Worm (Caenorhabditis elegans) whole organism, young adult: ENCODE data around the gene srd-34.

Source experiments
- B0019.2 ChIP-seq: fragments of 200-800 bp; sonication (Bioruptor generic); conservative IDR thresholded peaks from 2 replicates; pipeline ENCODE4 v1.3.6; 2022; ENCODE audit warnings: missing genetic modification reagents, missing genetic modification characterization, missing compliant biosample characterization
- B0035.1 ChIP-seq: sonication (generic microtip); optimal IDR thresholded peaks from 2 replicates; lab custom pipeline; 2016; ENCODE audit warnings: missing genetic modification characterization, mild to moderate bottlenecking, missing compliant biosample characterization, missing genotype, missing genetic modification reagents
- C06A6.2 ChIP-seq: fragments of 200-800 bp; sonication (Bioruptor generic); conservative IDR thresholded peaks from 2 replicates; pipeline ENCODE4 v1.3.6; 2022; ENCODE audit warnings: missing genetic modification characterization, missing compliant biosample characterization
- F33H1.4 ChIP-seq: fragments of 200-800 bp; sonication (Bioruptor generic); IDR thresholded peaks from 2 replicates; pipeline ENCODE4 v1.3.6; 2022; ENCODE audit warnings: missing genetic modification reagents, missing genetic modification characterization, missing compliant biosample characterization
- F57A8.1 ChIP-seq: fragments of 200-800 bp; sonication (Bioruptor generic); optimal IDR thresholded peaks from 2 replicates; lab custom pipeline; 2018; ENCODE audit warnings: mild to moderate bottlenecking, missing genetic modification characterization, moderate library complexity, missing compliant biosample characterization
- Y79H2A.3 ChIP-seq: fragments of 200-800 bp; sonication (Bioruptor generic); conservative IDR thresholded peaks from 2 replicates; pipeline ENCODE4 v1.3.6; 2022; ENCODE audit warnings: missing genetic modification reagents, missing genetic modification characterization, missing compliant biosample characterization
- ZK185.1 ChIP-seq: sonication (generic microtip); optimal IDR thresholded peaks from 2 replicates; lab custom pipeline; 2016; ENCODE audit warnings: mild to moderate bottlenecking, missing genetic modification characterization, missing compliant biosample characterization; ENCODE audit not compliant: poor library complexity, severe bottlenecking
- aptf-2 ChIP-seq: fragments of 200-800 bp; sonication (Bioruptor generic); conservative IDR thresholded peaks from 2 replicates; pipeline ENCODE4 v1.3.6; 2022; ENCODE audit warnings: missing genetic modification reagents, missing genetic modification characterization, missing compliant biosample characterization
- aptf-3 ChIP-seq: fragments of 200-800 bp; sonication (Bioruptor generic); IDR thresholded peaks from 2 replicates; pipeline ENCODE4 v1.3.6; 2022; ENCODE audit warnings: missing genetic modification characterization, missing compliant biosample characterization
- athp-1 ChIP-seq: sonication (generic microtip); optimal IDR thresholded peaks from 2 replicates; lab custom pipeline; 2017; ENCODE audit warnings: mild to moderate bottlenecking, missing genetic modification characterization, missing compliant biosample characterization
- attf-6 ChIP-seq: fragments of 200-800 bp; sonication (Bioruptor generic); IDR thresholded peaks from 2 replicates; pipeline ENCODE4 v1.3.6; 2022; ENCODE audit warnings: missing genetic modification reagents, missing genetic modification characterization, missing compliant biosample characterization
- bed-2 ChIP-seq: fragments of 200-800 bp; sonication (Bioruptor generic); IDR thresholded peaks from 2 replicates; pipeline ENCODE4 v1.3.6; 2022; ENCODE audit warnings: missing genetic modification reagents, missing genetic modification characterization, missing compliant biosample characterization
- ceh-58 ChIP-seq: fragments of 200-800 bp; sonication (Bioruptor generic); IDR thresholded peaks from 2 replicates; pipeline ENCODE4 v1.3.6; 2022; ENCODE audit warnings: missing genetic modification characterization, missing compliant biosample characterization
- ceh-91 ChIP-seq: fragments of 200-800 bp; sonication (Bioruptor generic); IDR thresholded peaks from 2 replicates; pipeline ENCODE4 v1.3.6; 2022; ENCODE audit warnings: missing genetic modification reagents, missing genetic modification characterization, missing compliant biosample characterization
- dpff-1 ChIP-seq: sonication (generic microtip); optimal IDR thresholded peaks from 2 replicates; lab custom pipeline; 2017; ENCODE audit warnings: mild to moderate bottlenecking, missing genetic modification characterization, missing compliant biosample characterization
- ekl-4 ChIP-seq: fragments of 200-800 bp; sonication (Bioruptor generic); IDR thresholded peaks from 2 replicates; pipeline ENCODE4 v1.3.6; 2022; ENCODE audit warnings: missing genetic modification reagents, missing genetic modification characterization, missing compliant biosample characterization
- ets-4 ChIP-seq: fragments of 200-800 bp; sonication (Bioruptor generic); optimal IDR thresholded peaks from 2 replicates; lab custom pipeline; 2018; ENCODE audit warnings: mild to moderate bottlenecking, missing genetic modification characterization, missing compliant biosample characterization
- gei-17 ChIP-seq: fragments of 200-800 bp; sonication (Bioruptor generic); optimal IDR thresholded peaks from 2 replicates; lab custom pipeline; 2018; ENCODE audit warnings: mild to moderate bottlenecking, missing genetic modification characterization, missing compliant biosample characterization
- hlh-26 ChIP-seq: fragments of 200-800 bp; sonication (Bioruptor generic); conservative IDR thresholded peaks from 2 replicates; pipeline ENCODE4 v1.3.6; 2022; ENCODE audit warnings: missing genetic modification reagents, missing genetic modification characterization, missing compliant biosample characterization
- madf-3 ChIP-seq: fragments of 200-800 bp; sonication (Bioruptor generic); IDR thresholded peaks from 2 replicates; pipeline ENCODE4 v1.3.6; 2022; ENCODE audit warnings: missing genetic modification reagents, missing genetic modification characterization, missing compliant biosample characterization
- madf-6 ChIP-seq: fragments of 200-800 bp; sonication (Bioruptor generic); IDR thresholded peaks from 2 replicates; pipeline ENCODE4 v1.3.6; 2022; ENCODE audit warnings: missing genetic modification reagents, missing genetic modification characterization, missing compliant biosample characterization
- mes-4 ChIP-seq: sonication (generic microtip); optimal IDR thresholded peaks from 2 replicates; lab custom pipeline; 2016; ENCODE audit warnings: missing genotype, missing genetic modification characterization, missing compliant biosample characterization
- nfya-1 ChIP-seq: sonication (generic microtip); optimal IDR thresholded peaks from 2 replicates; lab custom pipeline; 2017; ENCODE audit warnings: antibody characterized with exemption, missing compliant biosample characterization, missing genetic modification characterization, borderline replicate concordance; ENCODE audit not compliant: insufficient read depth
- nhr-179 ChIP-seq: sonication (generic microtip); optimal IDR thresholded peaks from 2 replicates; lab custom pipeline; 2016; ENCODE audit warnings: mild to moderate bottlenecking, missing genetic modification characterization, missing compliant biosample characterization
- nhr-27 ChIP-seq: fragments of 200-800 bp; sonication (Bioruptor generic); optimal IDR thresholded peaks from 2 replicates; lab custom pipeline; 2018; ENCODE audit warnings: mild to moderate bottlenecking, missing genetic modification characterization, moderate library complexity, missing compliant biosample characterization
- nhr-80 ChIP-seq: sonication (generic microtip); optimal IDR thresholded peaks from 2 replicates; lab custom pipeline; 2016; ENCODE audit warnings: missing genetic modification characterization, missing compliant biosample characterization
- nhr-90 ChIP-seq: sonication (generic microtip); optimal IDR thresholded peaks from 2 replicates; lab custom pipeline; 2016; ENCODE audit warnings: missing genotype, mild to moderate bottlenecking, missing genetic modification characterization, missing compliant biosample characterization
- pbrm-1 ChIP-seq: fragments of 200-800 bp; sonication (Bioruptor generic); IDR thresholded peaks from 2 replicates; pipeline ENCODE4 v1.3.6; 2022; ENCODE audit warnings: missing genetic modification reagents, missing genetic modification characterization, missing compliant biosample characterization
- rec-8 ChIP-seq, 2 experiments: sonication (generic microtip); optimal IDR thresholded peaks; 2 replicates each; lab custom pipeline; 2016; ENCODE audit warnings: mild to moderate bottlenecking in 2 of 2, missing genetic modification characterization in 2 of 2, missing genetic modification reagents in 2 of 2, missing genotype in 2 of 2, missing biosample characterization in 1 of 2, missing compliant biosample characterization in 1 of 2, moderate library complexity in 1 of 2
- rpc-1 ChIP-seq, 2 experiments: fragments of 150-350 bp in 1 of 2; sonication (generic microtip) in 1 of 2; optimal IDR thresholded peaks; 2 replicates each; lab custom pipeline; 2014 to 2018; ENCODE audit warnings: missing biosample characterization in 1 of 2, missing genetic modification characterization in 1 of 2, missing genetic modification reagents in 1 of 2, missing genotype in 1 of 2
- snpc-1.3 ChIP-seq: sonication (generic microtip); optimal IDR thresholded peaks from 2 replicates; lab custom pipeline; 2017; ENCODE audit warnings: missing genetic modification characterization, mild to moderate bottlenecking, missing compliant biosample characterization, antibody characterized with exemption, moderate library complexity, missing genotype, missing genetic modification reagents; ENCODE audit not compliant: insufficient read depth
- tbp1 ChIP-seq: fragments of 200-800 bp; sonication (Bioruptor generic); optimal IDR thresholded peaks from 2 replicates; lab custom pipeline; 2018; ENCODE audit warnings: mild to moderate bottlenecking, missing genetic modification characterization, missing compliant biosample characterization
- unc-62 ChIP-seq: fragments of 150-350 bp; optimal IDR thresholded peaks from 2 replicates; lab custom pipeline; 2014; ENCODE audit warnings: missing biosample characterization, missing genetic modification reagents, missing genetic modification characterization
- zim-3 ChIP-seq: sonication (generic microtip); optimal IDR thresholded peaks from 2 replicates; lab custom pipeline; 2017; ENCODE audit warnings: mild to moderate bottlenecking, missing genetic modification characterization, moderate library complexity, missing compliant biosample characterization
- ztf-18 ChIP-seq: sonication (generic microtip); optimal IDR thresholded peaks from 2 replicates; lab custom pipeline; 2016; ENCODE audit warnings: missing genotype, mild to moderate bottlenecking, missing genetic modification characterization, missing compliant biosample characterization
- ztf-3 ChIP-seq: fragments of 200-800 bp; sonication (Bioruptor generic); optimal IDR thresholded peaks from 2 replicates; lab custom pipeline; 2018; ENCODE audit warnings: mild to moderate bottlenecking, missing genetic modification characterization, missing compliant biosample characterization

The srd-34 gene

DNA sequence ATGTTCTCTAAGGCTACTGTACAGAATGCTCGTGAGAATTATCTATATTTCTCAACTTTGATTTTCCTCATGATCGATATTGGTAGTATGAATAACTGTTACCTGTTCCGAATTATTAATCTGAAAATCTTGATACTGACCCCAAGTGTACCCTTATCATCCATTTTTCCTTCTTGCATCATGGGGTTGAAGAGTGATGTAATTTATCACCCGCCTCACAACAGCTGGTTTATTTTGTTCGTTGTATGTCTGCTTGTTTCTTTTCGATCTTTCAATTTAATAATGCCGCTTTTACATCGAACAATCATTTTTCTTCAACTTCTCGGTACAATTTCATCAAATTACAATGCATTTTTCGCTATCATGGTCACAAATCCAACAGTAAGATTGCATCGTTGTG, 40.0 kb downstream of the srd-34 start, which contains the start of gene C35A5.6:
Gene C35A5.6, plus strand, starts transcription at position 283 of the 400 bp plus-strand sequence.
- TF ChIP-seq B0035.1 (tag; lab: Kevin White, UChicago) (no peak), nhr-90 (tag; lab: Kevin White, UChicago) (no peak), ztf-18 (tag; lab: Kevin White, UChicago) (no peak), nhr-179 (tag; lab: Kevin White, UChicago) (no peak), gei-17 (GFP tag; lab: Kevin White, UChicago) (no peak), dpff-1 (no peak), bed-2 (no peak), ZK185.1 (tag; lab: Kevin White, UChicago) (no peak), ztf-3 (GFP tag; lab: Kevin White, UChicago) (no peak), ceh-58 (GFP tag; lab: Robert Waterston, UW) (no peak), rpc-1 (optimal IDR thresholded peaks at IDR 0.05; lab: Kevin White, UChicago) (no peak), rpc-1 (tag; optimal IDR thresholded peaks at IDR 0.05; lab: Kevin White, UChicago) (no peak), ceh-91 (GFP tag; lab: Robert Waterston, UW) (no peak), madf-6 (no peak)
- TF ChIP-seq, all 124 proteins: peak for 0

DNA sequence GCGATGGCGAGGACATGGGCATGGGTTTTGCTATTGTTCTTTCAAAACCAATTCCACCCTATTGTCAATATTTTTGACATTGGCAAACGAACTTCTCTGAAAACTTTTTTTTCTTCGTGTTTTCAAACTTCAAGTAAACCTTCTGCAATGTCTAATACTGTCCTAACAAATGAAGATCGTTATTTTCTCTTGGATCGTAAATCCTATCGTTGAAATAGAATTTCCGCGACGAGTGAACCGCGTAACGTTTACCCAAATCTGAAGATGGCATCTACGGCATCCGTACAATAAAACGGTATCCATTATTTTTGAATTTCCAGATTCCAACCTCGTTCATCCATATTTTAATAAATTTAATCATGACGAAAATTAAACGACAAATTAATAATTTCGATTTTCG, 43.3 kb downstream of the srd-34 start, which contains the start of gene C35A5.5:
Gene C35A5.5, plus strand, starts transcription at position 301 of the 400 bp plus-strand sequence.
- no peak for TF ChIP-seq ekl-4 (GFP tag; lab: Robert Waterston, UW)

DNA sequence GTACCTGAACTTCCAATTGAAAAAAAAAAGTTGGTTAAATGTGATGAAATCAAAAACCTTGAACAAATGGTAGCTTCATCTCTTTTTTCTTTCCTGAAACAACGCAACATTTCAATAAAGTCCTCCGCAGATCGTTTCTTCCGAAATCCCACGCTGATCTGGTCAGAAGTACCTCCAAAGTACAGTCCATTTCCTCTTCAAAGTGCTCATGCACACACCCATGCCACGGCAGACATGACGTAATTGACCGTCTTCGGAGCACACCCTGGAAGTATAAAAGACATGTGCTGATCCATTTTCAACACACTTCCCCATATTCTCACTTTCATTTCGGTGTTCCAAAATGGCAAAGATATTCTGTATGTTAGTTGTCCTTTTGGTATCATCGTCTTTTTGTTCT, 45.0 kb downstream of the srd-34 start, which contains the start of gene C35A5.10:
Gene C35A5.10, plus strand, starts transcription at position 301 of the 400 bp plus-strand sequence.
- TF ChIP-seq Y79H2A.3 (GFP tag; lab: Robert Waterston, UW) (no peak), C06A6.2 (GFP tag; lab: Robert Waterston, UW) (no peak), nfya-1 (tag; lab: Kevin White, UChicago) (no peak), ekl-4 (GFP tag; lab: Robert Waterston, UW) (no peak), nhr-179 (tag; lab: Kevin White, UChicago) (no peak), F33H1.4 (GFP tag; lab: Robert Waterston, UW) (no peak), nhr-80 (no peak), pbrm-1 (GFP tag; lab: Robert Waterston, UW) (no peak), mes-4 (tag; lab: Kevin White, UChicago) (no peak), zim-3 (no peak)

DNA sequence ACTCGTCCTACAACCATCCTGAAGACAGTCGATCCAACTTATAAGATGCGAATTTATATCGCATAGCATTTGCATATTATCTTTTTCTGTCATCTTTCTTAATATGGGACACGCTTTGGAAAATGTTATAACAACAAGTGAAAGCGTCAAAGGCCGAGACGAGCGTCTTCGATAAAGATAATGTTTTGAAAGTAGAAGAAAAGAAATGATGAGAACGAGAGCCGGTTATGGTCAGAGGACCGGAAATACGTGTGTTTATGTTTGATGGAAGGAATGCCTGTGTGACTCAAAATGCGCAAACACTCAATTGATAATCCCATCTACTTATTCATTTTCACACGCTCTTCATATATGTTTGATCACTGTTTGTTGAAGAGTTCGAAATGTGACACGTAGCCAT, 45.9 kb downstream of the srd-34 start, which contains the start of gene C35A5.11:
Gene C35A5.11, minus strand, starts transcription at position 101 of the 400 bp plus-strand sequence.
- TF ChIP-seq unc-62 (GFP tag; lab: Kevin White, UChicago) (no peak), aptf-3 (no peak), nhr-27 (tag; lab: Kevin White, UChicago) (no peak), aptf-2 (GFP tag; lab: Robert Waterston, UW) (no peak)

DNA sequence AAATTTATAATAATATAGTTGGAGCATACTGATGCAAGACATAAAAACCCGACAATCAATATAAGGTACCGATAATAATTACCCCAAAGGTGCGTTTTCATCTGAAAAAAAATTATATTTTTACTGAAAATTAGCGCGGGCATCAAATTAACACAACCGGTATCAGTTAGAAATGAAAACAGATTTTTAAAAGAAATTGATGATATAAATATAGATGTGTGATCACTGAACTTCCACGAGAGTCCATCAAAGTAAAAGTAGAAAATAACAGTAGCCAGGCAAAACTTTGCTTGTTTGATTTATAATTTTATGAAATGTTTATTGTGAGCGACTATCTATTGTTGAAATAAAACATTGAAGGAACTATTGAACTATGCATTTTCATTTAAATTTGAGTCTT, 47.6 kb downstream of the srd-34 start, which contains the start of gene C35A5.3:
Gene C35A5.3, minus strand, starts transcription at position 101 of the 400 bp plus-strand sequence.
- TF ChIP-seq B0019.2 (no peak), ceh-58 (GFP tag; lab: Robert Waterston, UW) (no peak), F57A8.1 (GFP tag; lab: Kevin White, UChicago) (no peak), hlh-26 (no peak), ets-4 (GFP tag; lab: Kevin White, UChicago) (no peak), athp-1 (tag; lab: Kevin White, UChicago) (no peak), attf-6 (GFP tag; lab: Robert Waterston, UW) (no peak), rec-8 (tag; optimal IDR thresholded peaks at IDR 0.05; lab: Kevin White, UChicago) (no peak), tbp1 (GFP tag; lab: Kevin White, UChicago) (no peak), madf-3 (GFP tag; lab: Robert Waterston, UW) (no peak), snpc-1.3 (tag; lab: Kevin White, UChicago) (no peak)
